Fruit fly (Drosophila melanogaster): ENCODE data around the gene rdgB.

rdgB gene

dm6 chrX:13783958-13784907 lies 21.7 kb downstream of the rdgB start (continued):
- TF ChIP-seq CG34422 (GFP tag; IDR thresholded peaks at IDR 0.05) (no peak), ci (GFP tag; IDR thresholded peaks at IDR 0.05) (peak; percentile 36; the same call in 1 of the 3 replicates), CG17568 (GFP tag; optimal IDR thresholded peaks at IDR 0.05) (peak; percentile 25), CG6689 (GFP tag; IDR thresholded peaks at IDR 0.05) (0 out of 2 replicates have a peak, but pooled peaks have one; percentile 30), bcd (GFP tag; optimal IDR thresholded peaks at IDR 0.05) (peak; percentile 34), HmgZ (tag; optimal IDR thresholded peaks at IDR 0.05) (no peak), NFAT (GFP tag; IDR thresholded peaks at IDR 0.05) (no peak), CG11504 (tag; optimal IDR thresholded peaks at IDR 0.05) (peak; percentile 78), tup (GFP tag; optimal IDR thresholded peaks at IDR 0.05) (peak; percentile 17), CG32772 (GFP tag; IDR thresholded peaks at IDR 0.05) (peak; percentile 10; the same call in 1 of the 2 replicates), Hr39 (optimal IDR thresholded peaks at IDR 0.05) (no peak), gt (GFP tag; IDR thresholded peaks at IDR 0.05) (no peak), CG8478 (optimal IDR thresholded peaks at IDR 0.05) (no peak), unpg (GFP tag; optimal IDR thresholded peaks at IDR 0.05) (peak; percentile 67), Taf1 (GFP tag; IDR thresholded peaks at IDR 0.05) (no peak), Hmr (GFP tag; optimal IDR thresholded peaks at IDR 0.05) (peak; percentile 17), abd-A (tag; optimal IDR thresholded peaks at IDR 0.05) (peak; percentile 50), CG6854 (GFP tag; optimal IDR thresholded peaks at IDR 0.05) (no peak), CG31365 (tag; optimal IDR thresholded peaks at IDR 0.05) (no peak), E2f1 (GFP tag; IDR thresholded peaks at IDR 0.05) (no peak), CG1832 (GFP tag; optimal IDR thresholded peaks at IDR 0.05) (peak; percentile 58), CG18619 (GFP tag; optimal IDR thresholded peaks at IDR 0.05) (peak; percentile 35), jing (GFP tag; optimal IDR thresholded peaks at IDR 0.05) (no peak), CG10147 (GFP tag; optimal IDR thresholded peaks at IDR 0.05) (no peak), CG15601 (tag; optimal IDR thresholded peaks at IDR 0.05) (peak; percentile 26), sqz (GFP tag; optimal IDR thresholded peaks at IDR 0.05) (no peak), wek (GFP tag; optimal IDR thresholded peaks at IDR 0.05) (no peak), CG17829 (tag; optimal IDR thresholded peaks at IDR 0.05) (peak; percentile 33), CG6175 (GFP tag; IDR thresholded peaks at IDR 0.05) (no peak), fd96Cb (tag; optimal IDR thresholded peaks at IDR 0.05) (peak; percentile 48), ranshi (GFP tag; IDR thresholded peaks at IDR 0.05) (no peak), Abd-B (GFP tag; optimal IDR thresholded peaks at IDR 0.05) (peak; percentile 1), CG7556 (GFP tag; optimal IDR thresholded peaks at IDR 0.05) (peak; percentile 58), Eip74EF (GFP tag; optimal IDR thresholded peaks at IDR 0.05) (peak in 1 of 2 experiments; percentile 15), YL-1 (GFP tag; optimal IDR thresholded peaks at IDR 0.05) (no peak), gro (GFP tag; optimal IDR thresholded peaks at IDR 0.05) (no peak), Dip3 (GFP tag; optimal IDR thresholded peaks at IDR 0.05) (peak; percentile 4), CG11560 (tag; IDR thresholded peaks at IDR 0.05) (no peak), D (optimal IDR thresholded peaks at IDR 0.05) (no peak), D (GFP tag; optimal IDR thresholded peaks at IDR 0.05) (peak; percentile 47), CG2120 (GFP tag; optimal IDR thresholded peaks at IDR 0.05) (peak; percentile 44), Dp (GFP tag; optimal IDR thresholded peaks at IDR 0.05) (no peak), HLH54F (GFP tag; optimal IDR thresholded peaks at IDR 0.05) (peak; percentile 11), tna (GFP tag; IDR thresholded peaks at IDR 0.05; ENCODE audit: partially characterized antibody) (no peak), hb (GFP tag; IDR thresholded peaks at IDR 0.05; ENCODE audit: partially characterized antibody) (no peak), PHDP (tag; optimal IDR thresholded peaks at IDR 0.05) (peak; percentile 66), Nf-YB (GFP tag; optimal IDR thresholded peaks at IDR 0.05) (no peak), ttk (GFP tag; IDR thresholded peaks at IDR 0.05) (0 out of 2 replicates have a peak, but pooled peaks have one; percentile 14), mam (GFP tag; optimal IDR thresholded peaks at IDR 0.05) (peak; percentile 23)
